Worm (Caenorhabditis elegans): Measurements from ENCODE around the gene pigq-1.

ce11 chrIV:11160707-11161106, 13.7 kb upstream of the pigq-1 start, which contains the start of gene C08F8.15:
- TF ChIP-seq tra-1 (GFP tag; IDR thresholded peaks at IDR 0.05) (no peak), set-16 (GFP tag; IDR thresholded peaks at IDR 0.05) (no peak), unc-130 (GFP tag; optimal IDR thresholded peaks at IDR 0.05) (no peak), unc-62 (GFP tag; optimal IDR thresholded peaks at IDR 0.05 in 1 of 2) (no peak), unc-62 (tag; optimal IDR thresholded peaks at IDR 0.05) (no peak)
